Fruit fly (Drosophila melanogaster) whole organism, embryonic: ENCODE results near the gene apn.

Experiments used
- Abd-B ChIP-seq: fragments of 200-800 bp; sonication (Bioruptor generic); optimal IDR thresholded peaks from 2 replicates; lab custom pipeline; 2018; ENCODE audit warnings: missing biosample characterization, mild to moderate bottlenecking, missing genetic modification characterization, moderate library complexity
- Atf6 ChIP-seq: fragments of 200-800 bp; sonication (Bioruptor generic); IDR thresholded peaks from 2 replicates; pipeline ENCODE4 v1.3.6; 2022; ENCODE audit warnings: missing biosample characterization, missing genetic modification characterization
- CG10979 ChIP-seq: fragments of 200-800 bp; sonication (Bioruptor generic); optimal IDR thresholded peaks from 2 replicates; lab custom pipeline; 2018; ENCODE audit warnings: missing biosample characterization, mild to moderate bottlenecking, missing genetic modification characterization, moderate library complexity
- CG11695 ChIP-seq: fragments of 200-800 bp; sonication (Bioruptor generic); IDR thresholded peaks from 3 replicates; pipeline ENCODE4 v1.3.6; 2022; ENCODE audit warnings: missing biosample characterization, missing genetic modification characterization
- CG13123 ChIP-seq: fragments of 200-800 bp; sonication (Bioruptor generic); optimal IDR thresholded peaks from 2 replicates; lab custom pipeline; 2016; ENCODE audit warnings: missing biosample characterization, missing genetic modification characterization
- CG14014 ChIP-seq: fragments of 200-800 bp; sonication (Bioruptor generic); IDR thresholded peaks from 2 replicates; pipeline ENCODE4 v1.3.6; 2022; ENCODE audit warnings: missing biosample characterization, missing genetic modification characterization
- CG15601 ChIP-seq: fragments of 200-800 bp; sonication (Bioruptor generic); optimal IDR thresholded peaks from 3 replicates; lab custom pipeline; 2019; ENCODE audit warnings: missing biosample characterization, mild to moderate bottlenecking, missing genetic modification characterization, moderate library complexity
- CG16863 ChIP-seq: fragments of 200-800 bp; sonication (Bioruptor generic); optimal IDR thresholded peaks from 3 replicates; lab custom pipeline; 2016; ENCODE audit warnings: missing biosample characterization, missing genetic modification characterization
- CG17361 ChIP-seq: fragments of 200-800 bp; sonication (Bioruptor generic); IDR thresholded peaks from 3 replicates; pipeline ENCODE4 v1.3.6; 2022; ENCODE audit warnings: missing biosample characterization, missing genetic modification characterization
- CG17829 ChIP-seq: fragments of 200-800 bp; optimal IDR thresholded peaks from 2 replicates; lab custom pipeline; 2019; ENCODE audit warnings: missing biosample characterization, mild to moderate bottlenecking, missing genetic modification characterization, moderate library complexity
- CG17912 ChIP-seq: fragments of 200-800 bp; sonication (Bioruptor generic); optimal IDR thresholded peaks from 2 replicates; lab custom pipeline; 2018; ENCODE audit warnings: missing biosample characterization, mild to moderate bottlenecking, missing genetic modification characterization
- CG18764 ChIP-seq: fragments of 200-800 bp; sonication (Bioruptor generic); optimal IDR thresholded peaks from 3 replicates; lab custom pipeline; 2016; ENCODE audit warnings: missing biosample characterization, missing genetic modification characterization
- CG2202 ChIP-seq: fragments of 200-800 bp; sonication (Bioruptor generic); optimal IDR thresholded peaks from 2 replicates; lab custom pipeline; 2018; ENCODE audit warnings: missing biosample characterization, mild to moderate bottlenecking, missing genetic modification characterization
- CG3163 ChIP-seq: fragments of 200-800 bp; sonication (Bioruptor generic); optimal IDR thresholded peaks from 3 replicates; lab custom pipeline; 2016; ENCODE audit warnings: missing biosample characterization, missing genetic modification characterization
- CG32767 ChIP-seq: fragments of 200-800 bp; sonication (Bioruptor generic); IDR thresholded peaks from 2 replicates; pipeline ENCODE4 v1.3.6; 2022; ENCODE audit warnings: missing biosample characterization, missing genetic modification characterization
- CG34224 ChIP-seq: fragments of 200-800 bp; sonication (Bioruptor generic); IDR thresholded peaks from 3 replicates; pipeline ENCODE4 v1.3.6; 2022; ENCODE audit warnings: missing biosample characterization, missing genetic modification characterization; ENCODE audit not compliant: partially characterized antibody
- CG34376 ChIP-seq: fragments of 200-800 bp; sonication (Bioruptor generic); optimal IDR thresholded peaks from 2 replicates; lab custom pipeline; 2018; ENCODE audit warnings: missing biosample characterization, mild to moderate bottlenecking, missing genetic modification characterization
- CG34422 ChIP-seq: fragments of 200-800 bp; sonication (Bioruptor generic); IDR thresholded peaks from 3 replicates; pipeline ENCODE4 v1.3.6; 2022; ENCODE audit warnings: missing biosample characterization, missing genetic modification characterization
- CG4360 ChIP-seq: fragments of 200-800 bp; sonication (Bioruptor generic); IDR thresholded peaks from 2 replicates; pipeline ENCODE4 v1.3.6; 2022; ENCODE audit warnings: missing biosample characterization, missing genetic modification characterization
- CG5180 ChIP-seq: fragments of 200-800 bp; sonication (Bioruptor generic); optimal IDR thresholded peaks from 3 replicates; lab custom pipeline; 2017; ENCODE audit warnings: missing biosample characterization, missing genetic modification characterization, mild to moderate bottlenecking, moderate library complexity, missing genetic modification reagents
- CG7271 ChIP-seq: fragments of 200-800 bp; sonication (Bioruptor generic); optimal IDR thresholded peaks from 2 replicates; lab custom pipeline; 2018; ENCODE audit warnings: missing biosample characterization, mild to moderate bottlenecking, missing genetic modification characterization, moderate library complexity
- CG7839 ChIP-seq: fragments of 200-800 bp; sonication (Bioruptor generic); optimal IDR thresholded peaks from 3 replicates; lab custom pipeline; 2018; ENCODE audit warnings: missing biosample characterization, mild to moderate bottlenecking, missing genetic modification characterization, moderate library complexity
- CG9797 ChIP-seq: fragments of 200-800 bp; sonication (Bioruptor generic); optimal IDR thresholded peaks from 3 replicates; lab custom pipeline; 2018; ENCODE audit warnings: missing biosample characterization, mild to moderate bottlenecking, missing genetic modification characterization
- Dp ChIP-seq: fragments of 200-800 bp; sonication (Bioruptor generic); optimal IDR thresholded peaks from 2 replicates; lab custom pipeline; 2018; ENCODE audit warnings: missing biosample characterization, mild to moderate bottlenecking, missing genetic modification characterization, moderate library complexity
- Dref ChIP-seq: fragments of 200-800 bp; sonication (Bioruptor generic); IDR thresholded peaks from 2 replicates; pipeline ENCODE4 v1.3.6; 2022; ENCODE audit warnings: missing biosample characterization, missing genetic modification characterization
- Ets97D ChIP-seq: fragments of 200-800 bp; sonication (Bioruptor generic); optimal IDR thresholded peaks from 3 replicates; lab custom pipeline; 2016; ENCODE audit warnings: missing biosample characterization, missing genetic modification characterization
- HLHmδ ChIP-seq: fragments of 200-800 bp; sonication (Bioruptor generic); optimal IDR thresholded peaks from 2 replicates; lab custom pipeline; 2018; ENCODE audit warnings: missing biosample characterization, mild to moderate bottlenecking, missing genetic modification characterization, moderate library complexity
- Hr39 ChIP-seq: fragments of >200 bp; optimal IDR thresholded peaks from 2 replicates; lab custom pipeline; 2017
- NK7.1 ChIP-seq: fragments of 200-800 bp; sonication (Bioruptor generic); optimal IDR thresholded peaks from 3 replicates; lab custom pipeline; 2016; ENCODE audit warnings: missing biosample characterization, missing genetic modification characterization
- NfI ChIP-seq: fragments of 200-800 bp; sonication (Bioruptor generic); optimal IDR thresholded peaks from 3 replicates; lab custom pipeline; 2018; ENCODE audit warnings: missing biosample characterization, mild to moderate bottlenecking, missing genetic modification characterization, moderate library complexity
- Ptx1 ChIP-seq: fragments of 200-800 bp; sonication (Bioruptor generic); IDR thresholded peaks from 2 replicates; pipeline ENCODE4 v1.3.6; 2022; ENCODE audit warnings: missing biosample characterization, missing genetic modification characterization
- Rx ChIP-seq: fragments of 200-800 bp; sonication (Bioruptor generic); IDR thresholded peaks from 2 replicates; pipeline ENCODE4 v1.3.6; 2022; ENCODE audit warnings: missing biosample characterization, missing genetic modification characterization
- Stat92E ChIP-seq, 3 experiments: fragments of >200 bp in 2 of 3; fragments of 200-800 bp in 1 of 3; sonication (Bioruptor generic) in 1 of 3; optimal IDR thresholded peaks; 2 replicates each; lab custom pipeline; 2017 to 2019; ENCODE audit warnings: missing biosample characterization in 3 of 3, missing genetic modification characterization in 3 of 3, mild to moderate bottlenecking in 1 of 3, moderate library complexity in 1 of 3
- Xbp1 ChIP-seq: fragments of 200-800 bp; sonication (Bioruptor generic); optimal IDR thresholded peaks from 3 replicates; lab custom pipeline; 2016; ENCODE audit warnings: missing biosample characterization, mild to moderate bottlenecking, missing genetic modification characterization
- ac ChIP-seq: fragments of 200-800 bp; sonication (Bioruptor generic); optimal IDR thresholded peaks from 3 replicates; lab custom pipeline; 2017; ENCODE audit warnings: missing biosample characterization, mild to moderate bottlenecking, missing genetic modification characterization
- aop ChIP-seq: fragments of 200-800 bp; sonication (Bioruptor generic); IDR thresholded peaks from 2 replicates; pipeline ENCODE4 v1.3.6; 2022; ENCODE audit warnings: missing biosample characterization, missing genetic modification characterization
- caup ChIP-seq: fragments of 200-800 bp; sonication (Bioruptor generic); optimal IDR thresholded peaks from 3 replicates; lab custom pipeline; 2017; ENCODE audit warnings: missing biosample characterization, mild to moderate bottlenecking, missing genetic modification characterization, moderate library complexity; ENCODE audit not compliant: severe bottlenecking
- fd3F ChIP-seq: fragments of 200-800 bp; sonication (Bioruptor generic); optimal IDR thresholded peaks from 2 replicates; lab custom pipeline; 2018; ENCODE audit warnings: missing biosample characterization, mild to moderate bottlenecking, missing genetic modification characterization, moderate library complexity
- fu2 ChIP-seq: fragments of 200-800 bp; sonication (Bioruptor generic); optimal IDR thresholded peaks from 2 replicates; lab custom pipeline; 2016; ENCODE audit warnings: missing biosample characterization, missing genetic modification characterization
- jing ChIP-seq: fragments of 200-800 bp; sonication (Bioruptor generic); optimal IDR thresholded peaks from 2 replicates; lab custom pipeline; 2018; ENCODE audit warnings: missing biosample characterization, mild to moderate bottlenecking, missing genetic modification characterization
- knrl ChIP-seq: fragments of 200-800 bp; sonication (Bioruptor generic); IDR thresholded peaks from 3 replicates; pipeline ENCODE4 v1.3.6; 2022; ENCODE audit warnings: missing biosample characterization, missing genetic modification characterization; ENCODE audit not compliant: partially characterized antibody
- nmo ChIP-seq: fragments of 200-800 bp; sonication (Bioruptor generic); optimal IDR thresholded peaks from 2 replicates; lab custom pipeline; 2018; ENCODE audit warnings: missing biosample characterization, mild to moderate bottlenecking, missing genetic modification characterization, moderate library complexity
- ranshi ChIP-seq: fragments of 200-800 bp; sonication (Bioruptor generic); IDR thresholded peaks from 2 replicates; pipeline ENCODE4 v1.3.6; 2022; ENCODE audit warnings: missing biosample characterization, missing genetic modification characterization
- run ChIP-seq: fragments of 200-800 bp; sonication (Bioruptor generic); optimal IDR thresholded peaks from 3 replicates; lab custom pipeline; 2018; ENCODE audit warnings: missing biosample characterization, mild to moderate bottlenecking, missing genetic modification characterization
- shn ChIP-seq: fragments of 200-800 bp; sonication (Bioruptor generic); optimal IDR thresholded peaks from 3 replicates; lab custom pipeline; 2016; ENCODE audit warnings: missing biosample characterization, missing genetic modification characterization
- sob ChIP-seq: fragments of 200-800 bp; sonication (Bioruptor generic); IDR thresholded peaks from 2 replicates; pipeline ENCODE4 v1.3.6; 2022; ENCODE audit warnings: missing biosample characterization, missing genetic modification characterization
- tio ChIP-seq: fragments of 200-800 bp; sonication (Bioruptor generic); optimal IDR thresholded peaks from 2 replicates; lab custom pipeline; 2017; ENCODE audit warnings: missing biosample characterization, missing genetic modification characterization, inconsistent platforms
- tll ChIP-seq, 2 experiments: fragments of 200-800 bp in 1 of 2; fragments of >200 bp in 1 of 2; sonication (Bioruptor generic) in 1 of 2; optimal IDR thresholded peaks; 2 replicates each; lab custom pipeline; 2017 to 2019; ENCODE audit warnings: missing biosample characterization in 2 of 2, missing genetic modification characterization in 2 of 2, mild to moderate bottlenecking in 1 of 2, moderate library complexity in 1 of 2
- tna ChIP-seq: fragments of 200-800 bp; sonication (Bioruptor generic); IDR thresholded peaks from 2 replicates; pipeline ENCODE4 v1.3.6; 2022; ENCODE audit warnings: missing biosample characterization, missing genetic modification characterization; ENCODE audit not compliant: partially characterized antibody
- wek ChIP-seq: fragments of 200-800 bp; sonication (Bioruptor generic); optimal IDR thresholded peaks from 3 replicates; lab custom pipeline; 2018; ENCODE audit warnings: missing biosample characterization, mild to moderate bottlenecking, missing genetic modification characterization, moderate library complexity

The apn gene

dm6 chr3R:13260114-13260673, 28.4 kb downstream of the apn start, which contains the start of gene CG11686 (continued):
- TF ChIP-seq CG14014 (GFP tag; lab: Robert Waterston, UW) (no peak), fd3F (GFP tag; lab: Kevin White, UChicago) (no peak), CG13123 (GFP tag; lab: Kevin White, UChicago) (no peak), CG10979 (tag; lab: Kevin White, UChicago) (peak; percentile 24), CG17361 (GFP tag; lab: Robert Waterston, UW) (no peak), Dref (GFP tag; lab: Robert Waterston, UW) (no peak), caup (GFP tag; lab: Kevin White, UChicago) (peak; percentile 17), Rx (GFP tag; lab: Robert Waterston, UW) (no peak), aop (no peak), CG3163 (GFP tag; lab: Kevin White, UChicago) (no peak), tna (GFP tag; lab: Robert Waterston, UW) (no peak), Ets97D (GFP tag; lab: Kevin White, UChicago) (peak; percentile 6), Atf6 (GFP tag; lab: Robert Waterston, UW) (0 out of 2 replicates have a peak, but pooled peaks have one; percentile 15), Stat92E (GFP tag; optimal IDR thresholded peaks at IDR 0.05; lab: Kevin White, UChicago) (no peak), Ptx1 (GFP tag; lab: Robert Waterston, UW) (no peak), nmo (no peak), NK7.1 (GFP tag; lab: Kevin White, UChicago) (no peak), CG17829 (tag; lab: Kevin White, UChicago) (peak; percentile 29), CG16863 (no peak), ranshi (no peak), ac (no peak), shn (GFP tag; lab: Kevin White, UChicago) (no peak), sob (0 out of 2 replicates have a peak, but pooled peaks have one; percentile 17), CG2202 (tag; lab: Kevin White, UChicago) (no peak), NfI (GFP tag; lab: Kevin White, UChicago) (peak; percentile 2), fu2 (no peak), CG11695 (GFP tag; lab: Robert Waterston, UW) (no peak), HLHmδ (GFP tag; lab: Kevin White, UChicago) (peak; percentile 33), CG34422 (peak; percentile 75; the same call in 1 of the 3 replicates), CG32767 (GFP tag; lab: Robert Waterston, UW) (no peak), Abd-B (GFP tag; lab: Kevin White, UChicago) (no peak), tio (no peak), CG9797 (GFP tag; lab: Kevin White, UChicago) (no peak), jing (GFP tag; lab: Kevin White, UChicago) (no peak), CG34376 (no peak), CG15601 (tag; lab: Kevin White, UChicago) (no peak), CG18764 (GFP tag; lab: Kevin White, UChicago) (no peak), Xbp1 (GFP tag; lab: Kevin White, UChicago) (peak; percentile 5), CG4360 (no peak), CG7271 (tag; lab: Kevin White, UChicago) (no peak), run (tag; lab: Kevin White, UChicago) (no peak), CG5180 (GFP tag; lab: Kevin White, UChicago) (peak; percentile 98), CG7839 (tag; lab: Kevin White, UChicago) (peak; percentile 24), Hr39 (lab: Kevin White, UChicago) (no peak), tll (GFP tag; optimal IDR thresholded peaks at IDR 0.05; lab: Kevin White, UChicago) (no peak), CG17912 (GFP tag; lab: Kevin White, UChicago) (no peak), knrl (GFP tag; lab: Robert Waterston, UW) (no peak; the same call in 2 of the 3 replicates), CG34224 (GFP tag; lab: Robert Waterston, UW) (no peak), wek (GFP tag; lab: Kevin White, UChicago) (peak; percentile 23), Dp (peak; percentile 14)
